Worm (Caenorhabditis elegans): ENCODE measurements around the gene M03E7.3.

DNA sequence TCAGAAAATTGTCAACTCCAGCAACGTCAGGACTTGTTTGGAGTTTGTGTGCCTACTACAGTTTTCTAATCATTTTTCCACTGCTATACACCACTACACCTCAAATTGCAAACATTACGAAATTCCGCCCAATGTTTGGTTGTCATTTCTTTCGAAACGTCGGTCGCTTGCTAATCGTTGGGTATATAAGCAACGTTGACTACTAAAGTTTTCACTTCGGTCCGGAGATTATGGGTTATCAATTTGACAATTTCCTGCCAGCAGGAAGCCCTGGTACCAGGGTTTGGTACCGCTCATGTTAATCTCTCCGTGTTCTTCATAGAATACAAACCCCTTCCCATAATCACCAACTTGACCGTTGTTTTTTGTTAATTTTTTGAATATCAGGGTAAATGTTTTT, 38.8 kb upstream of the M03E7.3 start:
- TF ChIP-seq lin-15B (tag; optimal IDR thresholded peaks at IDR 0.05) (no peak), tlp-1 (tag; optimal IDR thresholded peaks at IDR 0.05) (no peak), elt-2 (tag; optimal IDR thresholded peaks at IDR 0.05) (peak; percentile 87), lsy-2 (tag; optimal IDR thresholded peaks at IDR 0.05) (peak in 1 of 2 experiments; percentile 36), zag-1 (tag; optimal IDR thresholded peaks at IDR 0.05) (no peak), pax-3 (tag; optimal IDR thresholded peaks at IDR 0.05) (no peak), Y116A8C.19 (tag; optimal IDR thresholded peaks at IDR 0.05; ENCODE audit: borderline replicate concordance) (no peak), irx-1 (tag; optimal IDR thresholded peaks at IDR 0.05) (no peak)
